Worm (Caenorhabditis elegans): Measurements from ENCODE around the gene cpr-2.

- TF ChIP-seq lin-39 (tag; optimal IDR thresholded peaks at IDR 0.05) (no peak), nhr-25 (tag; optimal IDR thresholded peaks at IDR 0.05) (no peak), unc-62 (GFP tag; optimal IDR thresholded peaks at IDR 0.05) (no peak), ceh-82 (tag; optimal IDR thresholded peaks at IDR 0.05) (no peak), lin-15B (tag; optimal IDR thresholded peaks at IDR 0.05) (no peak), ZK546.5 (tag; optimal IDR thresholded peaks at IDR 0.05) (no peak), jun-1 (tag; optimal IDR thresholded peaks at IDR 0.05) (no peak), pha-4 (tag; optimal IDR thresholded peaks at IDR 0.05) (peak; percentile 49), nfya-1 (tag; optimal IDR thresholded peaks at IDR 0.05; ENCODE audit: insufficient read depth) (no peak), egl-27 (tag; optimal IDR thresholded peaks at IDR 0.05) (no peak)
These were observed 27.2 kb downstream of the cpr-2 start for ce11 chrV:16506650-16507049.

Measured in whole organism, L3 larva.